Worm (Caenorhabditis elegans) whole organism, dauer: ENCODE results near the gene srh-192.
"Not testable (repeated sequence)": the region's sequence is repeated elsewhere in the genome, so short reads cannot be mapped to it uniquely, and the experiment has no call there.

Experiments
- unc-62 ChIP-seq: sonication (generic microtip); optimal IDR thresholded peaks from 2 replicates; lab custom pipeline; 2017; ENCODE audit warnings: missing biosample characterization, missing genetic modification reagents, missing genetic modification characterization

The srh-192 gene

DNA sequence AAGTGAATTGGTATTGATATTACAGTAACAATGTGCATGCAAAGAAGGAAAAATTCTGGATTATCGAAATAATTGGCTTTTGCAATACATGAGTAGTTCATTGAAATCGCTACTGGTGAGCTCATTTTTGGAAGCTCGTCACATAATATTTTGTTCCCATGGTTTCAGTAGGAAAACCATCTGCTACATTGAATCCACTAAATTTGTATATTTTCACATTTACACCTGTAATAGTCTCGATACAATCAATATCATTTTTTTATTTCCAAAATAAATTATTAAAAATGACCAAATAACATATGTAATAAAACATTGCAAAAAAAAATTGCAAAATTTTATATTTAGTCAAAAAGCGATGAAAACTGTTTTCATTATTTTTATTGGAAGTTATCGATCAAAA lies at the start of gene srh-192:
Gene srh-192 (minus strand): TSS at position 101 of the 400 bp plus-strand sequence.
- no peak for TF ChIP-seq unc-62 (GFP tag; lab: Kevin White, UChicago)

DNA sequence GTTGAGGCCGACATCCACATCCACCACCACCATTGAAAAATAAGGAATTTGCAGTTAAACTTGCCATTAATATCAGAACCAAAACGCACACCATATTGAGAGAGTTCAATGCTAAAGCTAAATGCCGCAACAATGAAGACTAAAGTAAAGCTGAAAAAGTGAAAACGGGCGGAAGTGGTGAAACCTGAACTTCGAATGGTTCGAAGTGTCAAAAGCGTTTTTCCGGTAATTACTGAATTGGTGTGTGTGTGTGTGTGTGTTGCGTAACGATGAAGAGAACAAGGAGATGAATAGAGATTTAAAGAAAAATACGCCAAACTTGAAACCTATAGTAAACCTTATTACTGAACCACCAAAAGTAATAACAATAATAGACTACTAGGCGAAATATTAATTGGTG lies 49.6 kb upstream of the srh-192 start, which contains the start of gene grl-13:
Gene grl-13 (minus strand): TSS at position 101 of the 400 bp plus-strand sequence.
- TF ChIP-seq unc-62 (GFP tag; lab: Kevin White, UChicago) = no peak

DNA sequence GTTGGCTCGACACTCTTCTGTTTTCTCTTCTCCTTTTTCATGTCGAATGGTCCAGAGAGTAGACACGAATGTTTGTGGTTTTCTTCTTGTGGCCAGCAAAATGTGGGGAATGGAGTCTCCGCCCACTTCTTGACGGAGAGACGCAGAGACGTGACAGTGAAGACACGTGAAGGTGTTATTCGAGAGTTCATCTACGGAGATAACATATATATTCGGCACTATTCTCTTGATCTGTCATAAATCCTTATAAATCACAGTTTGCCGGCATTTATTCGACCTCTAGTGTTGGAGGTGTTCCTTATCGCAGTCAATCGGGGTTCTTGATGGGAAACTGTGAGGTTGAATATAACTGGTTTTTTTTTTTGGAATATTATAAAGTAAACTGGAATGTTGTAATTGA lies 46.5 kb upstream of the srh-192 start, which contains the start of gene F32D1.3:
Gene F32D1.3 (minus strand): TSS at position 65 of the 400 bp plus-strand sequence.
- TF ChIP-seq unc-62 (GFP tag; lab: Kevin White, UChicago) = no peak

DNA sequence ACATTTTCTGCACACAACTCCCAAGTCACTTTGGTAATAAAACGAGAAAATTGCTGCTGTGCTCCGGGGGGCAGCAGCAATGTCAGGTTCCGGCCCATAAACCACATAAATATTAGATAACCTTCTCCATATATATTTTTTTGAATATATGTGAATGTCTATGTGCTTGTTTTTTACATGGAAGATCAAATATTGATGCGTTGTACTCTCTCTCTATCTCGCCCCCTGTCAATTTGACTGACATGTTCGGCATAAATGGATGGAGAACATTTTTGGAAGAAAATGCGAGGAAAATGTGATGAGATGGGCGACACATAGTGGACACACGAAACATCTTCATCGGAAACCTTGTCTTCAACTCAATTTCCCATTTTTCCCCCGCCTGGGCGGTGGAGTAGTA lies 45.1 kb upstream of the srh-192 start:
- TF ChIP-seq unc-62 (GFP tag; lab: Kevin White, UChicago) = no peak

DNA sequence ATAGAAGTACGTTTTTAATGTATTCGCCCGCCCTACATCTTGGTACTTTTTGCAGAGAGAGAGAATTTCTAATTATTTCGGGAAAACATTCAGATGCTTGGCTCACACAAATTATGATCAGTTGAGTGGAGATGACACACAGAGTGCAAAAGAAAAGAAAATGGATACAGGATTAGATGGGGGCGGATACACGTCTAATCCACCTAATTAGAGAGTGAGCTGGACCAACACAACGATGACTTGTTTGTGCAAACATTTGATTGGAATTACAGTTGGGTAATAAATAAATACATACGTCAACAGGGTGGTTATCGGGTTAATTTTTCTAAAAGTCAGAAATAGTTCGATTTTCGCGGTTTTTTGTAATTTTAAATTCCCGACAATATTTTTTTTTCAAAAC lies 44.2 kb upstream of the srh-192 start:
- no peak for TF ChIP-seq unc-62 (GFP tag; lab: Kevin White, UChicago)

DNA sequence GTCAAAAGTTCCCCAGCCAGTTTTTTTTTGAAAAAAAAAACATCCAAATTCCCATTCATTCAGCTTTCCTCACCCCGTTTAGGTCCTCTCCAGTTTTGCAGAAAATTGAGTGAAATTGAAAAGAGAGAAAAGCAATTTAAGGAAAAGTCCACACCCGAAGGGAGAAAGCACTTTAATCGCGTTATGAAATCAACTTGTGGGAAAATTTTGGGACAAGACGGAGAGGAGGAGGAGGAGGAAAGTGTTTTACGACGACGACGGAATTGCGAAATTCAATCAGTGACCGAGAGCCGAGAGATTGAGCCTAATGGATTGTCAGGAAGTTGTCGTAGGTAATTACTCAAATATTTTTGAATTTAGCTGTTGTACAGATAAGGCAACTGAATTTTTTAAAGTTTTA lies 42.4 kb upstream of the srh-192 start:
- no peak for TF ChIP-seq unc-62 (GFP tag; lab: Kevin White, UChicago)

DNA sequence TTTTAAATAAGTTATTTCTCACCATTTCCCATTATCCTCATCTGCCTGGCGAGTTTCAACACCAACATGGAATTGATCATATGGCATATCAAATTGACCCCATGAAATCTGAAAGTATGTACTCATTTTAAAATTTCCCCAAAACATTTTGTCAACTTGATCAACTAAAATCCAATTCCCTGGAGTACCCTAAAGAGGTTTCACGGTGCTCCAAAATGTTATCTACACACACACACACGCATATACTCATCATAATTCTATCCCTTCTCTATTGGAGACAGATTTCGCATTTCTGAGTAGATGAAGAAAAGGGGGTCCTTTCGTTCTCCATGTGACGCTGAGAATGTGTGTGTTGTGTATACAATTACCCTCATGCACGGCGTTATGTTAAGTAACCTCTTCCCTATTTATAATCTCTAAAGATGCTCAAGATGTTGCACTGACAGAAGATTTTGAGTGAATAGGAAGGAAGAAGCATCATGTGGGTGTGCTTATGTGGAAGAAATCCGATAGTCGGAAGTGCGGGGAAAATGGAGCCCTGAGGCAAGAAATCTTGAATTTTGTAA lies 41.2 kb upstream of the srh-192 start:
- no peak for TF ChIP-seq unc-62 (GFP tag; lab: Kevin White, UChicago)

DNA sequence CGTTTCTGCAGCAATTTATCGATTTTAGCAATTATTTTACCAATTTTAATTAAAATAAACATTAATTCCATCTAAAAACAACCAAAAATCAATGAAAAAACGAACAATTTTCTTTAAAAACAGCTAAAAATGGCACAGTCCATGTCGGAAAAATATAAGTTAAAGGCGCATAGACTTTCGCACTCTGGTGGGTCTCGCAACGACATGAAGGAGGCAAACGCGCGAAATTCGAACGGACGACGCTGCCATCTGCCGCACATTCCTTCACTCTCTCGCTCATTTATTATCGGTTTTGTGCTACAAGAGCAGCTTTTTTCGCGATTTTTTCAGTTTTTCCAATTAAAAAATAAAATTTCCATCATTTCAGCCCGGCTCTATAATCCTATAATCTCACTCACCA lies 31.8 kb upstream of the srh-192 start, which contains the start of gene mcm-7:
Gene mcm-7 (plus strand): TSS at position 368 of the 400 bp plus-strand sequence.
- TF ChIP-seq unc-62 (GFP tag; lab: Kevin White, UChicago) = no peak

DNA sequence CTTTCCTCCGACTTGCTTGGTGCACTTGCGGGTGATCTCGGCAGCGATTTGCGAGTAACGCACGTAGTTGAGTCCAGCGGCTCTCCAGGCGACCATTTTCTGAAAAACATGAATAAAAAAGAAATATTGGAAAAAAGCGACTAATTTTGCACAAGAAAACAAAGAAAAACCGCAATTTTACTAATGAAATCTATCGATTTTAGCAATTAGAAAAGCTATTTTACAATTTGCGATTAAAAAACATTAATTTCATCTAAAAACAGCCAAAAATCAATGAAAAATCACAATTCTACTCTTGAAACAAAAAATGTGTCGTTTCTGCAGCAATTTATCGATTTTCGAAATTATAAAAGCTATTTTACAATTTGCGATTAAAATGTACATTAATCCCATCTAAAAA lies 31.4 kb upstream of the srh-192 start, which contains the start of gene hpo-18:
Gene hpo-18 (minus strand): TSS at position 101 of the 400 bp plus-strand sequence.
- no peak for TF ChIP-seq unc-62 (GFP tag; lab: Kevin White, UChicago)

DNA sequence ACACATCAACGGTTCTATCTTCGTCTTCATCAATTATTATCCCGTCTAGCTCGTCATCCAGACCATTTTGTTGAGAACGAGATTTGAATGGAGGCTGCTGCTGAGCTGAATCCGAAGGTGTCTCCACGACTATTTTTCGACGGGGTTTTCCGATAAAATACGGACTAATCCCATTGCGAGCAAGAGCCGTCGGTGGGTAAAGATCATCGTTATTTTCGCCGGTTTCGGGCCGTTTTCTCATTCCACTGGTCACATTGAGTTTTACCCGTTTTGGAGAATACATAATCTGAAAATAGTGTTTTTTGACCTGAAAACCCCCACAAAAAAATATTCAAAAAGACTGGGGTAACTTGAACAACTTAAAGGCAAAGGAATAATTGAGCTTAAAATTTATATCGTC lies 30.8 kb upstream of the srh-192 start, which contains the start of gene figl-1:
Gene figl-1 (minus strand): TSS at position 286 of the 400 bp plus-strand sequence.
- TF ChIP-seq unc-62 (GFP tag; lab: Kevin White, UChicago) = no peak

DNA sequence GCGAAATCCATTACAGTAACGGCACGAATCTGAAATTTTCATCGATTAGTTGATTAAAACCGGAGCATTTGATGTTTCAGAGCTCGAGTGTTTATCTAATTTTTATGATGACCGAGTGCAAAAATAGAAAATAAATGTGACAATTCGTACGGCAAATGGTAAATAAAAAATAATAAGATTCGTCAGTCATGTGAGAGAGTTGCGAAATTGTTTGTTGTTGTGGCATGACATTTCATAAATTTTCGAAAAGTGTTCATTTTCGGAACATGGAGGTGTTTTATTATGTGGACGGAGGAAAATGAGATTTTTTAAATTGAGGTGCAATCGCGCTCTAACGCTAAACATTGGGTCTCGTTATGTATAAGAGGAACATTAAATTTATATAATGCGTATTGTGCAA lies 26.8 kb upstream of the srh-192 start:
- TF ChIP-seq unc-62 (GFP tag; lab: Kevin White, UChicago) = no peak

DNA sequence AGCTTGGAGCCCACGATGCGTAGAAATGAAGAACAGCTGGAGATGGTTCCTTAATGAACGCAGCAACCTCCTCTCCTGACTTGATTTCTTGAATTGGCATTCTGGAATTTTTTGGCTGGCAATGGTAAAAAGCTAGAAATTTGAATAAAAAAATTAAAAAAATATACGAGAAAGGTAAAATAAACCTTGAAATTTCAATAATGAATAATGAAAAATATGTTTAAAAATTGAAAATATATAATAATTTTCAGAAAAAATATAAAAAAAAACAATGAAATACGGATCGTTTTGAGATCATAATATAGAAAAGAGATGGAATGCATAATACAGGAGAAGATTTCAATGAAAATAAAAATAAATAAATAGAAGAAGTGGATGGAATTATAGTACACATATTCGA lies 26.3 kb upstream of the srh-192 start, which contains the start of gene glrx-3:
Gene glrx-3 (minus strand): TSS at position 101 of the 400 bp plus-strand sequence.
- TF ChIP-seq unc-62 (GFP tag; lab: Kevin White, UChicago) = no peak

DNA sequence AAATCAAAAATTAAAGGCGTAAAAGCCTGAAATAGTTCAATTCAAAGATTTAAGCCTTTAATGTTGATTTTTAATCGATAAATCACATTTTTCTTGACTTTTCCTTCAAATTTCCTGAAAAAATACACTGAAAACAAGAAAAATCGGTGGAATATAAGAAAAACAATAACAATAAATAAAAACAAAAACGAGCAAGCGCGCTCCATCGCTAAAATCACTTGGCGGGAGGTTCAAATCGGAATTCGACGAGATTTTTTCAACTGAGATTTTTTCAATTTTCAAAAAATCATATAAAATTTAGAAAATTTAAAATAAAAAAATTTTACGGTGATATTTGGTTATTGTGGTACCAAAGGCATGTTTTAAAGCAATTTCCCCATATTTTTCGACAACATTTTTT lies 24.5 kb upstream of the srh-192 start:
- no peak for TF ChIP-seq unc-62 (GFP tag; lab: Kevin White, UChicago)

DNA sequence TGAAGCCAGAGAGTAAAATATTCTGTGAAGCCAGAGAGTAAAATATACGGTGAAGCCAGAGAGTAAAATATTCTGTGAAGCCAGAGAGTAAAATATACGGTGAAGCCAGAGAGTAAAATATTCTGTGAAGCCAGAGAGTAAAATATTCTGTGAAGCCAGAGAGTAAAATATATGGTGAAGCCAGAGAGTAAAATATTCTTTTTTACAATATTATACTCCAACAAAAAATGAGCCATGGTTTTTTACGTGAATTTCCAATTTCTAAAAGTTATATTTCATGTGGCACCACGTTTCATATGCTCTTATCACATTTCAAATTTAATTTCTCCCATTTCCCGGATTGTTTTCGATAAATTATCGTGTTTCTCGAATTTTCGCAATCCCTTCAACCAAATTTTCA lies 21.5 kb upstream of the srh-192 start, which contains the start of gene irld-1:
Gene irld-1 (plus strand): TSS at position 301 of the 400 bp plus-strand sequence.
- not testable (repeated sequence) for TF ChIP-seq unc-62 (GFP tag; lab: Kevin White, UChicago)

DNA sequence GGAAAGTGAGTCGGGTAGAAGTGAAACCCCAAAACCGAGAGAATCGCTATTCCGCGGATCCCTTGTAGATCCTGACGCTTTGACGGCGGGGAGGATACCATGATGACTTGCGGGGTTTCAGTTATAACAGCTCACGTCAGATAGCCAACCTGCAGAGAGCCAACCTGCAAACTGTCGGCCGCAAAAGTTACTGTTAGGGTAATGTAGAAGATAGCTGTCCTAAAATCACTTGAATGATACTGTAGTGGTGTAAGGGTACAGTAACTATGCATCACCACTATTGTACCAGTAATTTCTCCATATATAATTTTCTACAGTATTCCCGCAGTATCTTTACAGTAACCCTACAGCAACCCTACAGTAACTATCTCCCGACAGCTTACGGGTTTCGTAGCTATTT lies 17.5 kb upstream of the srh-192 start, which contains the start of gene oac-12:
Gene oac-12 (minus strand): TSS at position 101 of the 400 bp plus-strand sequence.
- TF ChIP-seq unc-62 (GFP tag; lab: Kevin White, UChicago) = no peak

DNA sequence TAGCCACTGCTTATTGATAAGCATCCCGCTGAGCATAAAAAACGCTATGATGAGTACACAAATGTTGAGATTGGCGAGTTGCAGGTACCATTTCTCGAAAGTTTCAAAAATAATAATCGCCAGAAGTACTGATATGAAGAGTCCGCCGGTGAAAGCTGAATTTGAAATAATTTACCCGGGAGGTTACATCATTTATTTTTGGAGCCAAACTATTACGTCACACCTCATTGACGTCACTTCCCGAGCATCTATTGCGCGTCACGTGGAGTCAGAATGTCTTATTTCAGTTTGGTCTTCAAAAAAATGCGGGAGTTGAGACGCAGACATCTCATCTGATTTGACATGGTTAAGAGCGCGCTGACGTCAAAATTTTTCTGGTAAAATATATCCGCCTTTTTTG lies 15.9 kb upstream of the srh-192 start:
- TF ChIP-seq unc-62 (GFP tag; lab: Kevin White, UChicago) = no peak

DNA sequence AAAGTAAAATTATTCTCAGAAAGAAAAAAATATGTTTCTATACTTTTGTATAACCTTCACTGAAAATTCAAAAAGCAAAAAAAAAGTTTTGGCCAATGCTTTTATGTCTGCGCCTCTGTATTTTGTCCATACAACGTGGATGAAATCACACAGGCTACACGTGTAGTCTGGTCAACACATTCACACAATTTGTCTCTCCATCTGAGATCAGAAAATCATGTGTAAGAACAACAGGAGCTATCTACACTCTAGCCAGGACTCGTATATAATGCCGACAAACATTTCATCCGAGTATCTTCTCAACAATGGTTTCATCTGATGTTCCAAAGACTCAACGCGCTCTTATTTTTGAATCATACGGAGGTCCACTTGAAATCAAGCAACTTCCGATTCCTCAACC lies 11.9 kb upstream of the srh-192 start, which contains the start of gene D2063.1:
Gene D2063.1 (plus strand): TSS at position 281 of the 400 bp plus-strand sequence.
- no peak for TF ChIP-seq unc-62 (GFP tag; lab: Kevin White, UChicago)
